Fruit fly (Drosophila melanogaster): ENCODE results near the gene dop.

DNA sequence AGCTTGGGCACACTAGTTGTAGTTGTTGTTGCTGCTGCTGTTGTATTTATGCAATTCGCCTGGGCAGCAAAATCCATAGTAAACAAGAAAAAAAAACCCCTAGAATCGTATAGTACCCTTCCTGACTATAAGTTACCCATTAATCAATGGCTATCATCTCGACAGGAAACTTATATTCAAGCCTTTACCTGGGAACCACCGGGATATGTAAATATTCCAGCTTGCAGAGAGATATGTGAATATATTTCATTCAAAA, 2.0 kb upstream of the dop start:
- no peak for TF ChIP-seq cnc (optimal IDR thresholded peaks at IDR 0.05)
- TF ChIP-seq CG5204 (GFP tag; optimal IDR thresholded peaks at IDR 0.05) = no peak
- no peak for TF ChIP-seq CG1620 (GFP tag; optimal IDR thresholded peaks at IDR 0.05)
- no peak for TF ChIP-seq cic (GFP tag; optimal IDR thresholded peaks at IDR 0.05)
- no peak for TF ChIP-seq Hr96 (GFP tag; optimal IDR thresholded peaks at IDR 0.05)
- no peak for TF ChIP-seq CG33017 (tag; optimal IDR thresholded peaks at IDR 0.05)
- TF ChIP-seq tj (GFP tag; optimal IDR thresholded peaks at IDR 0.05) = peak; percentile 56
- no peak for TF ChIP-seq ovo (GFP tag; optimal IDR thresholded peaks at IDR 0.05)
